Fruit fly (Drosophila melanogaster) ovary, adult (tissue): Measurements from ENCODE around the gene bab1.

Experiments
- CG17801 ChIP-seq: fragments of 200-800 bp; optimal IDR thresholded peaks from 2 replicates; lab custom pipeline; 2019; ENCODE audit warnings: missing biosample characterization, mild to moderate bottlenecking, missing genetic modification characterization, moderate library complexity; ENCODE audit not compliant: partially characterized antibody

Gene bab1

DNA sequence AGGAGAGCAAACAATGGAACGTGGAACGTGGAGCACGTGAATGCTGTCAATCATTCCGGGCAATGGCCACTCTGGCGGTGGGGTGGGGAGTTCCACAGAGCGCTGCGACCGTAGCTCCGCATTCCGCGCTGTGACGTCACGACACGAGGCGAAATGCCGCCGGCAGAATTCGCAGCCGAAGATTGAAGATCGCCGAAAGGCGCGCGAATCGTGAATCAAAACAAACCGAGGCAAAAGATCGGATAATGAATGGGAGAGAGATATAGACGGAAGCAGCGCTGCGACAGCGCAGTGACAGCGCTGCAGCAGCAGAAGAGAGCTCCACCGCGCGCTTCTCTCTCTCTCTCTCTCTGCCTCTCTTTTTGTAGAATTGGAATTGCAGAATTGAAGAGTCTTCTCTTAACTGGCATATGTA lies 2.3 kb downstream of the bab1 start:
- no peak for TF ChIP-seq CG17801 (GFP tag; lab: Kevin White, UChicago)

DNA sequence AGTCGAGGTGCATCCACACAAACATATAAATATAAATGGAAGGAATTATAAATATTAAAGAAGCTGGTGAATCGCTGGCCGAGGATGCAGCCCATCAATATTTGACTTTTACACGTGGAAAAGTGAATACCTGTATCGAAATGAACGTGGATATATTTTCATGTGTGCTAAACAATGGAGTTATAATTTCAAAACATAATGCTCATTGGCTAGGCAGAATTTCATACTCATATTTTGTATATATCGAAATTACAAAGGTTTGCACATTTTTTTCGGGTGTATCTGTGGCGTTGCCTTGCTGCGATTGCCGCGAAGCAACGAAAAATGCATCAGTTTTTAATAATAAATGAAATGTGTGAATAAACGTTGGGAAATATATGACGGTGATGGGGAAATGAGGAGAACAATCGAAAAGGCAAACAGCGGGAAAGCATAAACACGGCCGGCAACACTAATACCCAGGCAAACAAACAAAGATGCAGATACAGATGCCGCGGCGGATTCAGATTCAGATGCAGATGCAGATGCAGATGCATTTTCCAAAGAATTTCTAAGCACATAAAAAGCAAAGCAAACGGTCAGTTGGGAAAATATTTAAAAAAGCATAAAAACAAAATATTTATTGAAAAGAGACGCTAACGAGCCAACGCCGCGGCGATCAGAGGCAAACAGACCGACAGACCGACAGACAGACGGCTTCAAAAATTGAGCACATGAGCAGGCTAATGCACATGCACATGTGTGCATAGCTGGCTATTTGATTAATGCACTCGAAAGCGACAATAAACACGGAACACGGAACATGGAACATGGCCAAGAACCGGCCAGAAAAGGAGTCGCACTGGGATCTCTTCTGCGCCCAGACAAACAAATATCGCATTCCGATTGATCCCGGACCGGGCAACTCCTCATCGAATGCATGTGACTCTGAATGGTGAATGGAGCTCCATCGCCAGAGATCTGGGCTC lies 3.7 kb downstream of the bab1 start:
- TF ChIP-seq CG17801 (GFP tag; lab: Kevin White, UChicago) = no peak

DNA sequence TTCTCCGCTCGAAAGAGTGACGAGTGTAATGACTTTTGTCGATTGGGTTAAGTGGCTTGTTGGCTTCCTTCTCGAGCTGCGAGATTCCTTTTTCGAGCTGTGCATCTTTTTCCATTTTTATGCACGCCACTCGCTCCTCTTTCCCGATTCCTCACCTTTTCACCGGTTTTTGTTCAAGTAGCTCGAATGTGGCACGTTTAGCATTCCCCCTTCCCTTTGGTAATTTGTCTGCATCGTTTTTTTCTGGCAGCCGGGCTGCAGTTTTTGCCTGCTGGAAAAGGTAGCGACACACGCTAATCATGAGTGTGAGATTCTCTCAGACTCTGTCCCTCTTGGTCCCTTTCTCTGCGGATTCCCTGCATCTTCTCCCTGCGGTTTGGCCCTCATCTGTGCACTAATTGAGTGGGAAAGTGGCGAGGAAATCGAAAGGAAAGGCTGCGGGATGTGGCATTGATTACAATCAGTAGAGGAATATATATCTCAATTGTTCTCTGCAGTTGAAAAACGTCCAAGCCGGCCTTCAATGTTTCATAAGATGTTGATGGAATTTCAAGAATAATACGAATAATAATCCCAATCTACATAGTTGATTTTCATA lies 4.8 kb downstream of the bab1 start:
- no peak for TF ChIP-seq CG17801 (GFP tag; lab: Kevin White, UChicago)

DNA sequence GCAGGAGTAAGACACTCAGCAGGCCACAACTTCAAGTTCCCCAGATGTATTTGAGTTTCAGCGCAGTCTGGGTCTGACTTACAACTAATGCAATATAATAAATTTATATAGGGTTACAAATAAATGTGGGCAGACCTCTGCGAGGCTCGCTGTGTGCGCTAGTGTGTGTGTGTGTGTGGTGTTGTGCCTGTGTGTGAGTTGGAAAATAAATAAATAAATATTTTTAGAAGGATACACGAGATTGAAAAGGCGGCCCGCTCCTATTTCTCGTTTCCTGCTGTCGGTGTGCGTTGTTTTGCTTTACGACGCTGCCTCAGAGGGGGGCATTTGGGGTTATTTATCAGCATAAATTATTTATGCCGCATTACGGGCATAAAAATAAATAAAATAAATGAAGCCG lies 6.3 kb downstream of the bab1 start:
- no peak for TF ChIP-seq CG17801 (GFP tag; lab: Kevin White, UChicago)

DNA sequence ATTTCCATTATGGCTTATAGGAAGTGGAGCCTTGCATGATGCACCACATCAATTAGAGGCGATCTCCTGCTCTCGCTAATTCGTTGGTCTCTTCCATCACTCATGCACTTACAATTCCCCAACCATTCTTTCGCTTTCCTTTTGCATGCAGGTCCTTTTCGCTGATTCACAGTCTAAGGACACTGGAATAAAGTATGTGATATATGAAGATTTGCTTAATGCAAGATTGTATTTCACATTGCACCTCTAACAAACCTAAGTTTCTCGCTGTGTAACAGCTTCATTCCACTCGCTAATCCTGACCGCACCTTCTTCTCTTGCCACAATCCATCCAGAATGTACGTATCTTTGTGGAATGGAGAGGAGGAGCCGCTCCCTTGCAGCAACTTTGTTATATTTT lies 6.8 kb downstream of the bab1 start:
- no peak for TF ChIP-seq CG17801 (GFP tag; lab: Kevin White, UChicago)

DNA sequence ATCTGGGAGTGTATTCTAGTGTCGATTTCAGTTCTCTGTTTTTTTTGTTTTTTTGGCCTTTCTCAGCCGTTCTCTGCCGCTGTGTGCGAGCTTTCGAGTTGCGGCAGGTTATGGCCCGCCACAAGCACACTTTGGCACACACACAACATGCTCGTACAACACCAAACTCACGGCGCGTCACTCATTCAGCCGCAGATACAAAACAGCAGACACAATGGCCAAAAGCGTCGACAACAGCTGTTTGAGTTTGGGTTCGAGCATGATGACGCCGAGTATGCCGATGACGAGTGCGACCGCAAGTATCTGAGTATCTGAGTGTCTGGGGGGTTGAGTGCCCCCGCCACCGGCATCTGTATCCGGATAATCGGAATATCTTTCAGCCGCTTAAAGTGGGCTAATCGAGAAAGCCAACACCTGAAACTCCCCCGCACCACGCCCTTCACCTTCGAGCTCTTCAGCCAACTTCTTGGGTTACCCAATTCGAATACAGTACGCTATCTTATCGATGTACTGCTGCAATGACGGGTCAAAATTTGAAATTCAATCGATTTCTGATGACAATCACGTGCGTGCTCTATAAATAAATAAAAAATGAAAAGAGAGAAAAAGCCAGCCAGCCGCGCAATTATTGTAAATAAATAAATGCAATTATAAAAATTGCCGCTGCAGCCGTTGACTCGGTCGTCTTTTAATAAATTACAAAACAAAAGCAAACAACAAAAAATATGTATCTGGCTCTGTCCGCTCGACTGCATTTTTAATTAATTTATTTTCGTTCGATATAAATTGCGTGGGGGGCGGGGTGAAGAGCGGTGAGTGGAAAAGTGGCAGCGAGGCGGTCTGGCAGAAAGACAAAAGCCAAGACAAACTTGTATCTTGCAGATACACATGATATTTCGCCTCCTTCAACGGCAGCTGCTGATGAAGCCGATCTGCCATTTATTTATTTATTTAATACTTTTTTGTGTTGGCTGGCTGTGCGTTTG lies 7.7 kb downstream of the bab1 start:
- TF ChIP-seq CG17801 (GFP tag; lab: Kevin White, UChicago) = peak; percentile 17

DNA sequence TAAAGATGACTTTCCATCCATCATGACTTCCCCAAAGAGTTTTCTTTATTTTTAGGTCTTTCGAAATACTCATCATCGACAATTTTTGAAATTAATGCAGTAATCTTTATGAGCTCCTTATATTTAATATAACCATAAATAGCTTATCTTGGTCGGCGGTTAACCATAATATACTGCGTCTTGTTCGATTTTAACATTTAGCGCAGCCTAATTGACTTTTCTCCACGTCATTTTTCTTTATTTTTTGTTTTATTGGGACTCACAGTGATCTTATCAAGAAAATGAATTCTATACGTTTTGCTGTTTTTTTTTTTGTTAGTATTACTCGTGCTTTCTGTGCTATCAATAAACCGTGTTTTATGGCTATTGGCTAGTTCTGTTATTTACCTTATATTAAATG lies 8.6 kb downstream of the bab1 start:
- no peak for TF ChIP-seq CG17801 (GFP tag; lab: Kevin White, UChicago)

DNA sequence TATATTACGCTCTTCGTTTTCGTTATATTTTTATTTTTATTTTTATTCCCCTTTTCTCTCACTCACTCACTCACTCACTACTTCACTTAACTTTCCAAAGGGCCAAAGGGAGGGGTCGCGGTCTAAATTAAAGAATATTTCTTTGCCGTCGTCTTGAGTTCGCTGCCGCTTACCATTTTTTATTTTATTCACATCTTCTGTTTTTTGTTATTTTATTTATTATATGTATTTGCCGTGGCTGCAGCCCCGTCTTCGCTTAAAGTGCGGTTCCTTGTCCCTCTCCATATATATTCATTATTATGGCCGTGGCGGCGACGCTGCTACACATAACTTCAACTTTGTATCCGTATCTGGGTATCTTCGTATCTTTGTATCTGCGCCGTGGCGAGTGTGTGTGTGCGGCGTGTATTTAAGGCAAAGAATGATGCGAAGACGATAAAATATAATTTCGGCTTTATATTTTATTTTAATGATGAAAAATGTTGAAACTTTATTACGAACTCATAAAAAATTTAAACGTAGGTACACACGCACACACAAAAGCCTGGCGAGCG lies 9.8 kb downstream of the bab1 start:
- no peak for TF ChIP-seq CG17801 (GFP tag; lab: Kevin White, UChicago)

DNA sequence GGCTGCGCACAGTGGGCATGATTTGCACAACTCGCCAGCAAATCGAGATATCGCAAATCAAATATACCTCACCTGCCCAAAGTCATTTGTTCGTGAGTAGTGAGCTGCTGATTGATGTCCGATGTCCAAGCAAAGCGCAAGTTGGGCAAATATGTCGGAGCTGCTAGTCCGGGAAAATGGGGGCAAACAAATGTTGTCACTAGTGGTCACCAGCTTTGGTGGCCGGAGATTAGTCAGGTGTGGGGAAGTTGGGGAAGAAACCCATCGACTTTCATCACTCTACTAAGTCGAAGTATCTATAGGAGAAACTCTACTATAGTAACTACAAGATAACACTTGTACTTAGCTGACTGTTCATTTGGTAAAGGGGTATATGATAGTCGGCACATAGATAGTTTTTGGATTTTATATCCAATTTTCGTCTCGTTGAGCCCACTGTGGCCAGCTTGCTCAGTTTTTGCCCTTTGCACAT lies 10.4 kb downstream of the bab1 start:
- no peak for TF ChIP-seq CG17801 (GFP tag; lab: Kevin White, UChicago)

DNA sequence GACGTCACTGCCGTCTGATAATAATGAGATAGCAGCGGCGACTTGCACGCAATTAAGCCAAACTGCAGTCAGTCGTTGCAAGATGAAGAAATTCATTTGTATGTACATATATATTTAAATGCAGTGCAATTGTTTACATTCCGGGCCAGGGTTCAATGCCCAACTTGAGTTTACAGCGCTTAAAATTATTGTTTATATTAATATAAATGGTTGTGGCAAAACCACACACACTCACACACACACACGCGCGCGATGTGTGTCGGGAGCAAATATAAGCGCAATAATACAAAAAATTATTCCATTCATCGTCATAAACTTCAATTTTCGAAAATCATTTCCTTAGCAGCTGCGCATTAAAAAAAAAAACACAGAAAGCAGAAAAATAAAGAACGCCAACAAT lies 10.9 kb downstream of the bab1 start:
- no peak for TF ChIP-seq CG17801 (GFP tag; lab: Kevin White, UChicago)

DNA sequence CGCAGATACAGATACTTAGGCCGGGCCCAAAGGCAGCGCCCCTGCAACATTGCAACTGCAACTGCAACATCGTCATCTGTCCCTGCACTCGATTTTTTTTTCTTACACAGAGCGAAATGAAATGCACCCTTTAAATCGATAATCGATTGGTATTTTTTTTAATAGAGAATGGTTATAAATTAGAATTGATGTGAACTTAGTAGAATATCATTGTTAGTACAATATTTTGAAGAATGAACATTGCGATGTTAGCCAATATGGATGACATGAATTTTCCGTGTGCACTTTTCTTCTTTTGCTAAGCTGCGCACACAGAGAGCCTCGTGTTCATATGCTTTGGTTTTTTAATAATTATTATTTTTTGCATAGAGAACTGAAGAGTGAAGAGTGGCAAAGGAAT lies 11.6 kb downstream of the bab1 start:
- TF ChIP-seq CG17801 (GFP tag; lab: Kevin White, UChicago) = no peak

DNA sequence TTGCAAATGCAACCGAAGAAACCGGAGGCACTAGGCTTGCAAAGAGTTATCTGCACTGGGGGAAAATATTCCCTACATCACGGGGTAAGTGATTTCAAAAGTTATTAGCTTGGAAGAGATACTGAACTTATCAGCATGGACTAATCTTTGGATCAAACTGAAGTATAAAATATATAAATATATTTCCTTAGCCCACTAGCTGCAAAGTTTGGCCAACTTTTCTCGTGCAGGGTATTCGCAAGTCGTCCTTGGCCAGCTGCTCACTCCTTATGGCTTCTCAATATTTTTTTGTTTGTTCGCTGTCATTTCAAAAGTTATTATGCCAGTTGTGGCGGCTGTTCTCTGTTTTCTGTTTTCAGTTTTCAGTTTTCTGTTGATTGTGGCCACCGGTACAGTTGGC lies 12.7 kb downstream of the bab1 start:
- no peak for TF ChIP-seq CG17801 (GFP tag; lab: Kevin White, UChicago)

DNA sequence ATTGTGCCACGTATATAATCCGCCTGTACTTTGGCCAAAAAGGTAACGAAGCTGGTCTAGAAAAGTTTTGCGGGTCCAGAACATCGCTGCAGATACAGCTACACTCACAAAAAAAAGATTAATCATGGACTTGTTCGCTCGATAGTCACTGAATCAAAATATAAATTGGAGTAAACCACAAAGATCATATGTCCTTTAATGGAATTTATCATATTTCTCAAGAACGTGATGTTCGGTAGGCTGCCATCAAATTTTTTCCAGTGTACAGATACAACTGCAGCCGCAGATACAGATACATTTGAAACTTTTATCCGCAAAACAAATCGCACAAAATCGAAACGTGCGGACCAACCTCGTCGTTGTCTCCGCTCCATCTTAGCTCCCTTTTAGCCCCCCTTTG lies 13.6 kb downstream of the bab1 start:
- TF ChIP-seq CG17801 (GFP tag; lab: Kevin White, UChicago) = no peak

DNA sequence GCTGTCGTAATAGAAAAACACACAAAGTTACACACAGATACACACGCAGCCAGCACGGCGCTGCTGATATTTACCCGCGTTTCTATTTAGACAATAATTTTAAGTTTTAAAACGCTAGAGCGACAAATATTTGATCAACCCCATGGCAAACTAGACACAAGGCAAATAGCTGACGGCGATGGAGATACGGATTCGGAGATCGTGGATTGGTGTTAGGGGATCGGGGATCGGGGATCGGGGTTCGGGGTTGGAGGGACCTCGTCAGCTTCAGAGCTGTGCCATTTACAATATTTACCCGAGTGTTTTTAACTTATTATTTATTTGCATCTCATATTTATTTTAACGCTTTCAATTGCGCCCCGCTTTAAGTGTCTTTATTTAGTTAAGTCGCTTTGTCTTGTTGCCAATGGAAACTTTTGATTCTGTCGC lies 14.6 kb downstream of the bab1 start:
- peak; percentile 6 for TF ChIP-seq CG17801 (GFP tag; lab: Kevin White, UChicago)
